Fruit fly (Drosophila melanogaster) whole organism, embryonic: ENCODE results near the gene tub.

Experiments used
- Bdp1 ChIP-seq: fragments of 200-800 bp; sonication (Bioruptor generic); optimal IDR thresholded peaks from 3 replicates; lab custom pipeline; 2016; ENCODE audit warnings: missing biosample characterization, missing genetic modification characterization
- CG10462 ChIP-seq: fragments of 200-800 bp; sonication (Bioruptor generic); optimal IDR thresholded peaks from 2 replicates; lab custom pipeline; 2016; ENCODE audit warnings: missing biosample characterization, missing genetic modification characterization
- CG10565 ChIP-seq: fragments of 200-800 bp; sonication (Bioruptor generic); optimal IDR thresholded peaks from 3 replicates; lab custom pipeline; 2016; ENCODE audit warnings: missing biosample characterization, mild to moderate bottlenecking, missing genetic modification characterization
- CG10654 ChIP-seq: fragments of 200-800 bp; sonication (Bioruptor generic); optimal IDR thresholded peaks from 2 replicates; lab custom pipeline; 2016; ENCODE audit warnings: missing biosample characterization, missing genetic modification characterization
- CG10979 ChIP-seq: fragments of 200-800 bp; sonication (Bioruptor generic); optimal IDR thresholded peaks from 2 replicates; lab custom pipeline; 2018; ENCODE audit warnings: missing biosample characterization, mild to moderate bottlenecking, missing genetic modification characterization, moderate library complexity
- CG11247 ChIP-seq: fragments of 200-800 bp; sonication (Bioruptor generic); IDR thresholded peaks from 2 replicates; pipeline ENCODE4 v1.3.6; 2022; ENCODE audit warnings: missing biosample characterization, missing genetic modification characterization
- CG11723 ChIP-seq: fragments of 200-800 bp; sonication (Bioruptor generic); optimal IDR thresholded peaks from 2 replicates; lab custom pipeline; 2017; ENCODE audit warnings: missing biosample characterization, mild to moderate bottlenecking, missing genetic modification characterization
- CG13296 ChIP-seq: fragments of 200-800 bp; sonication (Bioruptor generic); optimal IDR thresholded peaks from 3 replicates; lab custom pipeline; 2018; ENCODE audit warnings: missing biosample characterization, mild to moderate bottlenecking, missing genetic modification characterization
- CG14710 ChIP-seq: fragments of 200-800 bp; sonication (Bioruptor generic); optimal IDR thresholded peaks from 3 replicates; lab custom pipeline; 2019; ENCODE audit warnings: missing biosample characterization, mild to moderate bottlenecking, missing genetic modification characterization, moderate library complexity
- CG17385 ChIP-seq: fragments of 200-800 bp; sonication (Bioruptor generic); optimal IDR thresholded peaks from 3 replicates; lab custom pipeline; 2018; ENCODE audit warnings: missing biosample characterization, mild to moderate bottlenecking, missing genetic modification characterization
- CG2120 ChIP-seq: fragments of 200-800 bp; sonication (Bioruptor generic); optimal IDR thresholded peaks from 3 replicates; lab custom pipeline; 2016; ENCODE audit warnings: missing biosample characterization, missing genetic modification characterization
- CG31441 ChIP-seq: fragments of 200-800 bp; sonication (Bioruptor generic); IDR thresholded peaks from 2 replicates; pipeline ENCODE4 v1.3.6; 2022; ENCODE audit warnings: missing biosample characterization, missing genetic modification characterization
- CG3847 ChIP-seq: fragments of 200-800 bp; sonication (Bioruptor generic); IDR thresholded peaks from 2 replicates; pipeline ENCODE4 v1.3.6; 2022; ENCODE audit warnings: missing biosample characterization, missing genetic modification characterization
- CG5180 ChIP-seq: fragments of 200-800 bp; sonication (Bioruptor generic); optimal IDR thresholded peaks from 3 replicates; lab custom pipeline; 2017; ENCODE audit warnings: missing biosample characterization, missing genetic modification characterization, mild to moderate bottlenecking, moderate library complexity, missing genetic modification reagents
- CG6791 ChIP-seq: fragments of 200-800 bp; sonication (Bioruptor generic); IDR thresholded peaks from 3 replicates; pipeline ENCODE4 v1.3.6; 2022; ENCODE audit warnings: missing biosample characterization, missing genetic modification characterization; ENCODE audit not compliant: partially characterized antibody
- CG9437 ChIP-seq: fragments of 200-800 bp; sonication (Bioruptor generic); optimal IDR thresholded peaks from 2 replicates; lab custom pipeline; 2018; ENCODE audit warnings: missing biosample characterization, mild to moderate bottlenecking, missing genetic modification characterization
- CTCF ChIP-seq: fragments of 200-800 bp; sonication (Bioruptor generic); optimal IDR thresholded peaks from 2 replicates; lab custom pipeline; 2017; ENCODE audit warnings: missing biosample characterization, mild to moderate bottlenecking, missing genetic modification characterization, moderate library complexity
- H15 ChIP-seq: fragments of 200-800 bp; sonication (Bioruptor generic); IDR thresholded peaks from 3 replicates; pipeline ENCODE4 v1.3.6; 2022; ENCODE audit warnings: missing biosample characterization, missing genetic modification characterization
- HLH4C ChIP-seq: fragments of 200-800 bp; sonication (Bioruptor generic); IDR thresholded peaks from 3 replicates; pipeline ENCODE4 v1.3.6; 2022; ENCODE audit warnings: missing biosample characterization, missing genetic modification characterization; ENCODE audit not compliant: partially characterized antibody
- Hey ChIP-seq: fragments of 200-800 bp; sonication (Bioruptor generic); optimal IDR thresholded peaks from 3 replicates; lab custom pipeline; 2018; ENCODE audit warnings: missing biosample characterization, mild to moderate bottlenecking, missing genetic modification characterization
- Hr78 ChIP-seq, 2 experiments: fragments of 200-800 bp in 1 of 2; fragments of >200 bp in 1 of 2; sonication (Bioruptor generic) in 1 of 2; optimal IDR thresholded peaks; 2 replicates each; lab custom pipeline; 2017 to 2019; ENCODE audit warnings: missing biosample characterization in 2 of 2, missing genetic modification characterization in 2 of 2, mild to moderate bottlenecking in 1 of 2, moderate library complexity in 1 of 2
- Kr ChIP-seq: fragments of 200-800 bp; sonication (Bioruptor generic); optimal IDR thresholded peaks from 2 replicates; lab custom pipeline; 2017; ENCODE audit warnings: missing biosample characterization, mild to moderate bottlenecking, missing genetic modification characterization
- NC2β ChIP-seq: fragments of 200-800 bp; sonication (Bioruptor generic); optimal IDR thresholded peaks from 2 replicates; lab custom pipeline; 2016; ENCODE audit warnings: missing biosample characterization, missing genetic modification characterization
- Nf-YC ChIP-seq: fragments of 200-800 bp; optimal IDR thresholded peaks from 3 replicates; lab custom pipeline; 2019; ENCODE audit warnings: missing biosample characterization, mild to moderate bottlenecking, missing genetic modification characterization, moderate library complexity
- NfI ChIP-seq: fragments of 200-800 bp; sonication (Bioruptor generic); optimal IDR thresholded peaks from 3 replicates; lab custom pipeline; 2018; ENCODE audit warnings: missing biosample characterization, mild to moderate bottlenecking, missing genetic modification characterization, moderate library complexity
- Rfx ChIP-seq: fragments of 200-800 bp; sonication (Bioruptor generic); IDR thresholded peaks from 2 replicates; pipeline ENCODE4 v1.3.6; 2022; ENCODE audit warnings: missing biosample characterization, missing genetic modification characterization
- Sry-β ChIP-seq: fragments of 200-800 bp; sonication (Bioruptor generic); optimal IDR thresholded peaks from 2 replicates; lab custom pipeline; 2018; ENCODE audit warnings: missing biosample characterization, mild to moderate bottlenecking, missing genetic modification characterization, moderate library complexity
- Ssrp ChIP-seq: fragments of 200-800 bp; sonication (Bioruptor generic); optimal IDR thresholded peaks from 2 replicates; lab custom pipeline; 2018; ENCODE audit warnings: missing biosample characterization, mild to moderate bottlenecking, missing genetic modification characterization, moderate library complexity
- az2 ChIP-seq: fragments of 200-800 bp; sonication (Bioruptor generic); optimal IDR thresholded peaks from 3 replicates; lab custom pipeline; 2016; ENCODE audit warnings: missing biosample characterization, missing genetic modification characterization
- cad ChIP-seq: fragments of >200 bp; optimal IDR thresholded peaks from 2 replicates; lab custom pipeline; 2017; ENCODE audit warnings: missing biosample characterization, missing genetic modification characterization
- cg ChIP-seq: fragments of 200-800 bp; sonication (Bioruptor generic); optimal IDR thresholded peaks from 3 replicates; lab custom pipeline; 2019; ENCODE audit warnings: missing biosample characterization, mild to moderate bottlenecking, missing genetic modification characterization, moderate library complexity
- dan ChIP-seq: fragments of 200-800 bp; sonication (Bioruptor generic); IDR thresholded peaks from 2 replicates; pipeline ENCODE4 v1.3.6; 2022; ENCODE audit warnings: missing biosample characterization, missing genetic modification characterization
- disco-r ChIP-seq: fragments of 200-800 bp; sonication (Bioruptor generic); optimal IDR thresholded peaks from 2 replicates; lab custom pipeline; 2016; ENCODE audit warnings: missing biosample characterization, missing genetic modification characterization
- ems ChIP-seq: fragments of 200-800 bp; sonication (Bioruptor generic); optimal IDR thresholded peaks from 3 replicates; lab custom pipeline; 2016; ENCODE audit warnings: missing biosample characterization, missing genetic modification characterization
- fd64A ChIP-seq: fragments of 200-800 bp; sonication (Bioruptor generic); optimal IDR thresholded peaks from 3 replicates; lab custom pipeline; 2018; ENCODE audit warnings: missing biosample characterization, mild to moderate bottlenecking, missing genetic modification characterization
- ftz-f1 ChIP-seq: fragments of 200-800 bp; sonication (Bioruptor generic); optimal IDR thresholded peaks from 2 replicates; lab custom pipeline; 2016; ENCODE audit warnings: missing biosample characterization, missing genetic modification characterization
- gcm2 ChIP-seq: fragments of 200-800 bp; sonication (Bioruptor generic); optimal IDR thresholded peaks from 2 replicates; lab custom pipeline; 2016; ENCODE audit warnings: missing biosample characterization, missing genetic modification characterization
- ind ChIP-seq: fragments of 200-800 bp; sonication (Bioruptor generic); optimal IDR thresholded peaks from 3 replicates; lab custom pipeline; 2016; ENCODE audit warnings: missing biosample characterization, missing genetic modification characterization
- kah ChIP-seq: fragments of 200-800 bp; sonication (Bioruptor generic); optimal IDR thresholded peaks from 2 replicates; lab custom pipeline; 2018; ENCODE audit warnings: missing biosample characterization, mild to moderate bottlenecking, missing genetic modification characterization
- lbe ChIP-seq: fragments of 200-800 bp; sonication (Bioruptor generic); optimal IDR thresholded peaks from 2 replicates; lab custom pipeline; 2016; ENCODE audit warnings: missing biosample characterization, mild to moderate bottlenecking, missing genetic modification characterization
- pan ChIP-seq, 4 experiments: fragments of >200 bp in 3 of 4; fragments of 200-800 bp in 1 of 4; sonication (Bioruptor generic) in 1 of 4; optimal IDR thresholded peaks in 3 of 4; IDR thresholded peaks in 1 of 4; 2 replicates each; pipeline versions ENCODE4 v1.3.6 to Lab custom; 2017 to 2022; ENCODE audit warnings: missing biosample characterization in 2 of 4, missing genetic modification characterization in 2 of 4, mixed read lengths in 1 of 4
- pnt ChIP-seq: fragments of 200-800 bp; sonication (Bioruptor generic); optimal IDR thresholded peaks from 3 replicates; lab custom pipeline; 2016; ENCODE audit warnings: missing biosample characterization, missing genetic modification characterization
- slbo ChIP-seq: fragments of 200-800 bp; sonication (Bioruptor generic); IDR thresholded peaks from 2 replicates; pipeline ENCODE4 v1.3.6; 2022; ENCODE audit warnings: missing biosample characterization, missing genetic modification characterization
- sna ChIP-seq: fragments of 200-800 bp; sonication (Bioruptor generic); IDR thresholded peaks from 2 replicates; pipeline ENCODE4 v1.3.6; 2022; ENCODE audit warnings: missing biosample characterization, missing genetic modification characterization; ENCODE audit not compliant: partially characterized antibody
- sr ChIP-seq: fragments of 200-800 bp; sonication (Bioruptor generic); IDR thresholded peaks from 3 replicates; pipeline ENCODE4 v1.3.6; 2022; ENCODE audit warnings: missing biosample characterization, missing genetic modification characterization
- usp ChIP-seq: fragments of >200 bp; optimal IDR thresholded peaks from 2 replicates; lab custom pipeline; 2017; ENCODE audit warnings: missing biosample characterization, missing genetic modification characterization
- wor ChIP-seq: fragments of 200-800 bp; sonication (Bioruptor generic); IDR thresholded peaks from 2 replicates; pipeline ENCODE4 v1.3.6; 2022; ENCODE audit warnings: missing biosample characterization, missing genetic modification characterization
- yki ChIP-seq: fragments of >200 bp; optimal IDR thresholded peaks from 3 replicates; lab custom pipeline; 2018

tub gene

DNA sequence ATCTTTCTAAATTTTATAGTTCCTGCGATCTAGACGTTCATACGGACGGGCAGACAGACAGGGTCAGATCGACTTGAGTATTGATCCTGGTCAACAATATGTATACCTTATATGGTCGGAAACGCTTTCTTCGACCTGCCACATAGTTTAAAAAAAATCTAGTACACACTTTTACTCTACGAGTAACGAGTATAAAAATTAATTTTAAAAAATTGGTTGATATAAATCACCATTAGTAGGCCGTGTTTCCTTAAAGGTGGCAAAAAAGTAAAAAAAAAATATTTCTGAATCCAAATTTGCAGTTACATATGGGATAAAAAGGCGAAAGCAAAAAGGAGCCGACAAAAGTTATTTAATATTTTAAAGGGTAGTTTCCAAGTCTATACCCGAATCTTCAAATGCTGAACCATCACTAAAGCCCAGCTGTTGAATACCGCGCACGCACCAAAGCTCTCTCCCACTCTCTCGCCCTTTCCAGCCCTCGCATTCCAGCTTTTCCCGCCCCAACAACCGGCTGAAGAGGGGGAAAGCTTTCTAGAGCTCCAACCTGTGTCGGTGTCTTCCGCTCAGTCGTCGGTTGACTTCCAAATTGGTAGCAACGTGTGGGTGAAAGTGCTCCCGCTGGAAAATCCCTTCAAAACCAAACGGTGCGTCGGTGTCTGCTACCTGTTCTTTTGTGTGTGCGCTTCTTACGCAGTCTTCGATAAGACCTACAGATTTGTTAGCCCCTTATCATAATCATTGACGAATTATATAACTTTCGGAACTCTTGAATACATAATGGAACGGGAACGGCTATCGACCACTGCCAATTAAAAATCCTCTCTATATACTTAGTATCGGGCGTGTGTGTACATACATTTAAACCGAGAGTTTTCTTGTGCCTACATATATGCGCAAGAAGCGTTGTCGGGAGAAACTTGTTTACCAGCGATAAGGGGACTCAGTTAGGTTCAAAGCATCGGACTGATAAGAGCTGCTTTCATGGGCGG lies 8.9 kb upstream of the tub start, which contains the start of gene Sfxn1-3 (continued):
- TF ChIP-seq CG14710 (tag; lab: Kevin White, UChicago) (peak; percentile 2), CG5180 (GFP tag; lab: Kevin White, UChicago) (peak; percentile 72), ind (GFP tag; lab: Kevin White, UChicago) (peak; percentile 18), HLH4C (0 out of 3 replicates have a peak, but pooled peaks have one; percentile 41), az2 (GFP tag; lab: Kevin White, UChicago) (peak; percentile 15), Sry-β (GFP tag; lab: Kevin White, UChicago) (no peak), wor (no peak), H15 (GFP tag; lab: Robert Waterston, UW) (0 out of 3 replicates have a peak, but pooled peaks have one; percentile 2), NC2β (GFP tag; lab: Kevin White, UChicago) (no peak), CG17385 (peak; percentile 60), ftz-f1 (GFP tag; lab: Kevin White, UChicago) (peak; percentile 4), CG11247 (GFP tag; lab: Robert Waterston, UW) (no peak), CG2120 (GFP tag; lab: Kevin White, UChicago) (peak; percentile 64), sna (GFP tag; lab: Robert Waterston, UW) (peak; percentile 52; the same call in 1 of the 2 replicates), NfI (GFP tag; lab: Kevin White, UChicago) (peak; percentile 38), ems (GFP tag; lab: Kevin White, UChicago) (peak; percentile 10), CG10654 (GFP tag; lab: Kevin White, UChicago) (no peak), yki (lab: Kevin White, UChicago) (no peak), disco-r (GFP tag; lab: Kevin White, UChicago) (no peak), pan (optimal IDR thresholded peaks at IDR 0.05; lab: Kevin White, UChicago) (no peak), pan (GFP tag; optimal IDR thresholded peaks at IDR 0.05 in 1 of 2, IDR thresholded peaks at IDR 0.05 in 1 of 2) (no peak), cad (GFP tag; lab: Kevin White, UChicago) (no peak), pnt (peak; percentile 16), Kr (GFP tag; lab: Kevin White, UChicago) (no peak), CG11723 (GFP tag; lab: Kevin White, UChicago) (peak; percentile 12), Nf-YC (tag; lab: Kevin White, UChicago) (peak; percentile 56), Ssrp (peak; percentile 9), fd64A (no peak), Hey (tag; lab: Kevin White, UChicago) (peak; percentile 81), CG9437 (GFP tag; lab: Kevin White, UChicago) (no peak), usp (GFP tag; lab: Kevin White, UChicago) (no peak), CTCF (peak; percentile 44), dan (GFP tag; lab: Robert Waterston, UW) (no peak), CG10979 (tag; lab: Kevin White, UChicago) (peak; percentile 24), gcm2 (GFP tag; lab: Kevin White, UChicago) (peak; percentile 42), Bdp1 (peak; percentile 31), Rfx (GFP tag; lab: Robert Waterston, UW) (peak; percentile 68), sr (no peak; the same call in 1 of the 3 replicates), kah (GFP tag; lab: Kevin White, UChicago) (peak; percentile 82), slbo (no peak; the same call in none of the 2 replicates), cg (GFP tag; lab: Kevin White, UChicago) (peak; percentile 62), CG10565 (GFP tag; lab: Kevin White, UChicago) (no peak), CG31441 (peak; percentile 60; the same call in 1 of the 2 replicates), CG10462 (GFP tag; lab: Kevin White, UChicago) (peak; percentile 11), lbe (GFP tag; lab: Kevin White, UChicago) (no peak), CG13296 (GFP tag; lab: Kevin White, UChicago) (peak; percentile 60), Hr78 (GFP tag; optimal IDR thresholded peaks at IDR 0.05; lab: Kevin White, UChicago) (peak in 1 of 2 experiments; percentile 47), CG3847 (GFP tag; lab: Robert Waterston, UW) (0 out of 2 replicates have a peak, but pooled peaks have one; percentile 7), CG6791 (GFP tag; lab: Robert Waterston, UW) (peak; percentile 62; the same call in 1 of the 3 replicates)
